Worm (Caenorhabditis elegans) whole organism, early embryonic: ENCODE results near the gene K07H8.8.

Experiments used
- B0310.2 ChIP-seq: sonication (generic microtip); optimal IDR thresholded peaks from 2 replicates; lab custom pipeline; 2016; ENCODE audit warnings: mild to moderate bottlenecking, missing genetic modification characterization, missing compliant biosample characterization
- ama-1 ChIP-seq: fragments of 150-350 bp; optimal IDR thresholded peaks from 2 replicates; lab custom pipeline; 2014
- ceh-13 ChIP-seq: fragments of 200-800 bp; sonication (Bioruptor generic); optimal IDR thresholded peaks from 2 replicates; lab custom pipeline; 2018; ENCODE audit warnings: mild to moderate bottlenecking, missing genetic modification characterization, missing compliant biosample characterization
- ceh-36 ChIP-seq: sonication (generic microtip); optimal IDR thresholded peaks from 2 replicates; lab custom pipeline; 2016; ENCODE audit warnings: missing genetic modification characterization, inconsistent platforms, missing compliant biosample characterization
- ets-7 ChIP-seq: sonication (generic microtip); optimal IDR thresholded peaks from 2 replicates; lab custom pipeline; 2016; ENCODE audit warnings: missing genotype, missing genetic modification characterization, missing compliant biosample characterization
- flt-1 ChIP-seq: fragments of 200-800 bp; sonication (Bioruptor generic); IDR thresholded peaks from 2 replicates; pipeline ENCODE4 v1.3.6; 2022; ENCODE audit warnings: missing genetic modification characterization, missing compliant biosample characterization
- hmg-4 ChIP-seq: fragments of 200-800 bp; sonication (Bioruptor generic); optimal IDR thresholded peaks from 2 replicates; lab custom pipeline; 2018; ENCODE audit warnings: mild to moderate bottlenecking, missing genetic modification characterization, missing compliant biosample characterization
- hnd-1 ChIP-seq: sonication (generic microtip); optimal IDR thresholded peaks from 2 replicates; lab custom pipeline; 2016; ENCODE audit warnings: missing genetic modification characterization, missing compliant biosample characterization
- pes-1 ChIP-seq: fragments of 200-800 bp; sonication (Bioruptor generic); IDR thresholded peaks from 2 replicates; pipeline ENCODE4 v1.3.6; 2022; ENCODE audit warnings: missing genetic modification reagents, missing genetic modification characterization, missing compliant biosample characterization
- scrt-1 ChIP-seq: fragments of 200-800 bp; sonication (Bioruptor generic); IDR thresholded peaks from 2 replicates; pipeline ENCODE4 v1.3.6; 2022; ENCODE audit warnings: missing genetic modification characterization, missing compliant biosample characterization
- tbx-11 ChIP-seq: fragments of 200-800 bp; sonication (Bioruptor generic); IDR thresholded peaks from 2 replicates; pipeline ENCODE4 v1.3.6; 2022; ENCODE audit warnings: missing genetic modification characterization, missing compliant biosample characterization
- tbx-37 ChIP-seq: fragments of 200-800 bp; sonication (Bioruptor generic); conservative IDR thresholded peaks from 2 replicates; pipeline ENCODE4 v1.3.6; 2022; ENCODE audit warnings: missing genetic modification reagents, missing genetic modification characterization, missing compliant biosample characterization
- tra-4 ChIP-seq: sonication (generic microtip); optimal IDR thresholded peaks from 2 replicates; lab custom pipeline; 2017; ENCODE audit warnings: missing genetic modification characterization, missing compliant biosample characterization

DNA sequence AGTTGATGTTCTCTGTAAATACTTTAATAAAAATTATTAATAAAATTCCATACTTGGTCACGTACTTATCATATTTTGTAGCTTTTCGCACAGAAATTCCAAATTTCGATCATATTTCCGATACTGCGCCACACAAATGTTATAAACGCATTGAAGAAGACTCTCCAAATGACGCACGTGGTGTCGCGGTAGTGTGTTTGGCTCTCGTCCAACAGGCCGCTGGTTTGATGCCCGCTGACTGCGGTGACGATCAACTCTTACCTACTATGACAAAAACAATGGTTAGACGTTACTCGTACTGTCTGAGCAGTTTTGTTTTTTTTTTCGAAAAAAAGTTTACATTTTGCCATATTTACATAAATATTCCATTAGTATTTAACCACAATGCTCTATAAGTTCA is 15.4 kb downstream of the K07H8.8 start:
- TF ChIP-seq ama-1 (lab: Kevin White, UChicago) (no peak), scrt-1 (GFP tag; lab: Robert Waterston, UW) (peak; percentile 96; the same call in 1 of the 2 replicates), ceh-36 (tag; lab: Kevin White, UChicago) (peak; percentile 97), tbx-11 (GFP tag; lab: Robert Waterston, UW) (peak; percentile 96), pes-1 (GFP tag; lab: Robert Waterston, UW) (peak; percentile 97), flt-1 (GFP tag; lab: Robert Waterston, UW) (peak; percentile 99), tbx-37 (peak; percentile 95), hnd-1 (tag; lab: Kevin White, UChicago) (peak; percentile 93), B0310.2 (tag; lab: Kevin White, UChicago) (peak; percentile 97), ceh-13 (peak; percentile 97), tra-4 (tag; lab: Kevin White, UChicago) (peak; percentile 91), ets-7 (peak; percentile 81), hmg-4 (GFP tag; lab: Kevin White, UChicago) (no peak)
